Fruit fly (Drosophila melanogaster): ENCODE measurements around the gene CG42300.
A peak's percentile ranks its signal among the peaks of the same experiment; 100 is the strongest.

CG42300 gene

DNA sequence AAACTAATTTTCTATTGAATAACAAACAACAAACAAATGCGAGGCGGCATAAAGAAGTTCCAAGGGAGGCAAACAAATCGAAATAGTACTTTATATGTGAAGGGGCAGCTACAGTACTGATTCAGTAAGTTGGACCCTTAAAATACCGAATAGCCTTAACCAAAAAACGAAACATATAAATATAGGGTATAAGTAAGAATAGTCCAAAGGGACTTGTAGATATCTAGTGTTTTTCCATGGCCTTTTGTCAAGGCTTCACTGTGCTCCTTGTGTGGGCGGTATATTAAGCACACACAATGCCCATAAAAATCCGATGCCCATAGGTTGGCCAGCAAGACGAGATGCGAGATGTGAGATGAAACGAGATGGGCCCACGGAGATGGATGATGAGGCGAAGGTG lies 23.8 kb downstream of the CG42300 start (continued):
- no peak for TF ChIP-seq CG12744 (GFP tag; optimal IDR thresholded peaks at IDR 0.05)
- no peak for TF ChIP-seq Dll (GFP tag; IDR thresholded peaks at IDR 0.05; ENCODE audit: partially characterized antibody)
- TF ChIP-seq Blimp-1 (GFP tag; optimal IDR thresholded peaks at IDR 0.05): peak; percentile 41
- TF ChIP-seq dan (GFP tag; IDR thresholded peaks at IDR 0.05): no peak
- no peak for TF ChIP-seq CG2129 (GFP tag; IDR thresholded peaks at IDR 0.05; ENCODE audit: partially characterized antibody)
- no peak for TF ChIP-seq Gsc (GFP tag; IDR thresholded peaks at IDR 0.05)
- peak; percentile 46; the same call in 1 of the 2 replicates for TF ChIP-seq E2f1 (GFP tag; IDR thresholded peaks at IDR 0.05)
- TF ChIP-seq kni (GFP tag; optimal IDR thresholded peaks at IDR 0.05): no peak
- TF ChIP-seq CG17361 (GFP tag; IDR thresholded peaks at IDR 0.05): 0 out of 3 replicates have a peak, but pooled peaks have one; percentile 32
- TF ChIP-seq Fer1 (GFP tag; optimal IDR thresholded peaks at IDR 0.05): peak; percentile 7
- TF ChIP-seq CG30403 (GFP tag; optimal IDR thresholded peaks at IDR 0.05): peak; percentile 30
- TF ChIP-seq bcd (GFP tag; optimal IDR thresholded peaks at IDR 0.05): peak; percentile 17
- TF ChIP-seq CG12299 (tag; optimal IDR thresholded peaks at IDR 0.05): no peak
- no peak for TF ChIP-seq nerfin-2 (GFP tag; IDR thresholded peaks at IDR 0.05; ENCODE audit: partially characterized antibody)
- TF ChIP-seq sna (GFP tag; IDR thresholded peaks at IDR 0.05; ENCODE audit: partially characterized antibody): no peak
- TF ChIP-seq vfl (GFP tag; optimal IDR thresholded peaks at IDR 0.05): no peak
- TF ChIP-seq Opbp (GFP tag; IDR thresholded peaks at IDR 0.05; ENCODE audit: partially characterized antibody): no peak
- 0 out of 2 replicates have a peak, but pooled peaks have one; percentile 29 for TF ChIP-seq CG14014 (GFP tag; IDR thresholded peaks at IDR 0.05)
- peak; percentile 42 for TF ChIP-seq phol (tag; optimal IDR thresholded peaks at IDR 0.05)
- TF ChIP-seq C15 (GFP tag; IDR thresholded peaks at IDR 0.05): no peak
- no peak for TF ChIP-seq CG2202 (tag; optimal IDR thresholded peaks at IDR 0.05)
- TF ChIP-seq CG9727 (GFP tag; optimal IDR thresholded peaks at IDR 0.05): no peak
- TF ChIP-seq slp2 (GFP tag; optimal IDR thresholded peaks at IDR 0.05): no peak
- TF ChIP-seq CG9817 (tag; optimal IDR thresholded peaks at IDR 0.05): peak; percentile 44
- TF ChIP-seq CG9932 (GFP tag; IDR thresholded peaks at IDR 0.05): peak; percentile 36; the same call in 1 of the 2 replicates
- peak; percentile 56 for TF ChIP-seq CG1603 (tag; optimal IDR thresholded peaks at IDR 0.05)
- no peak for TF ChIP-seq Nf-YB (GFP tag; optimal IDR thresholded peaks at IDR 0.05)
- 0 out of 2 replicates have a peak, but pooled peaks have one; percentile 30 for TF ChIP-seq CG11085 (GFP tag; IDR thresholded peaks at IDR 0.05)
- TF ChIP-seq Ravus (GFP tag; IDR thresholded peaks at IDR 0.05): no peak
- no peak for TF ChIP-seq CG7745 (tag; optimal IDR thresholded peaks at IDR 0.05)
- no peak for TF ChIP-seq hbn (GFP tag; IDR thresholded peaks at IDR 0.05; ENCODE audit: partially characterized antibody)
- no peak for TF ChIP-seq CG42726 (GFP tag; IDR thresholded peaks at IDR 0.05; ENCODE audit: partially characterized antibody)
- TF ChIP-seq CG6791 (GFP tag; IDR thresholded peaks at IDR 0.05; ENCODE audit: partially characterized antibody): no peak
- no peak for TF ChIP-seq CG13296 (GFP tag; optimal IDR thresholded peaks at IDR 0.05)
- no peak for TF ChIP-seq CG31388 (GFP tag; optimal IDR thresholded peaks at IDR 0.05)
- TF ChIP-seq slbo (GFP tag; IDR thresholded peaks at IDR 0.05): peak; percentile 67
- no peak for TF ChIP-seq CG33557 (GFP tag; optimal IDR thresholded peaks at IDR 0.05)
- no peak for TF ChIP-seq Optix (GFP tag; IDR thresholded peaks at IDR 0.05)
- no peak for TF ChIP-seq Doc3 (GFP tag; IDR thresholded peaks at IDR 0.05; ENCODE audit: partially characterized antibody)
- no peak for TF ChIP-seq CG1647 (GFP tag; optimal IDR thresholded peaks at IDR 0.05)
- TF ChIP-seq Dek (tag; optimal IDR thresholded peaks at IDR 0.05): no peak
- TF ChIP-seq ind (GFP tag; optimal IDR thresholded peaks at IDR 0.05): peak; percentile 54
- no peak for TF ChIP-seq hkb (optimal IDR thresholded peaks at IDR 0.05)
- peak; percentile 52 for TF ChIP-seq hkb (GFP tag; IDR thresholded peaks at IDR 0.05)
- no peak for TF ChIP-seq en (GFP tag; optimal IDR thresholded peaks at IDR 0.05)
- no peak for TF ChIP-seq Trl (optimal IDR thresholded peaks at IDR 0.05)
- TF ChIP-seq Trl (GFP tag; optimal IDR thresholded peaks at IDR 0.05): peak; percentile 2
- TF ChIP-seq jumu (GFP tag; optimal IDR thresholded peaks at IDR 0.05): no peak
- no peak for TF ChIP-seq Ets97D (GFP tag; optimal IDR thresholded peaks at IDR 0.05)
- TF ChIP-seq CG8388 (GFP tag; optimal IDR thresholded peaks at IDR 0.05): no peak
- no peak for TF ChIP-seq CG6683 (GFP tag; optimal IDR thresholded peaks at IDR 0.05)

All from whole organism, embryonic.